Worm (Caenorhabditis elegans) whole organism, young adult: Measurements from ENCODE around the gene Y40B10A.5.

Experiments used
- B0336.3 ChIP-seq: fragments of 200-800 bp; sonication (Bioruptor generic); IDR thresholded peaks from 2 replicates; pipeline ENCODE4 v1.3.6; 2022; ENCODE audit warnings: missing genetic modification characterization, missing compliant biosample characterization
- F33H1.4 ChIP-seq: fragments of 200-800 bp; sonication (Bioruptor generic); IDR thresholded peaks from 2 replicates; pipeline ENCODE4 v1.3.6; 2022; ENCODE audit warnings: missing genetic modification reagents, missing genetic modification characterization, missing compliant biosample characterization
- F55B11.4 ChIP-seq: sonication (generic microtip); optimal IDR thresholded peaks from 2 replicates; lab custom pipeline; 2016; ENCODE audit warnings: missing compliant biosample characterization, missing genetic modification characterization, borderline replicate concordance; ENCODE audit not compliant: insufficient read depth
- T07F8.4 ChIP-seq: sonication (generic microtip); optimal IDR thresholded peaks from 2 replicates; lab custom pipeline; 2016; ENCODE audit warnings: mild to moderate bottlenecking, missing genetic modification characterization, moderate library complexity, missing compliant biosample characterization
- Y53F4B.3 ChIP-seq: fragments of 200-800 bp; sonication (Bioruptor generic); IDR thresholded peaks from 2 replicates; pipeline ENCODE4 v1.3.6; 2022; ENCODE audit warnings: missing genetic modification reagents, missing genetic modification characterization, missing compliant biosample characterization
- Y53G8AR.9 ChIP-seq: fragments of 200-800 bp; sonication (Bioruptor generic); conservative IDR thresholded peaks from 2 replicates; pipeline ENCODE4 v1.3.6; 2022; ENCODE audit warnings: missing genetic modification reagents, missing genetic modification characterization, missing compliant biosample characterization
- Y95B8A.8 ChIP-seq: fragments of 200-800 bp; sonication (Bioruptor generic); IDR thresholded peaks from 2 replicates; pipeline ENCODE4 v1.3.6; 2022; ENCODE audit warnings: missing genetic modification reagents, missing genetic modification characterization, missing compliant biosample characterization
- aptf-2 ChIP-seq: fragments of 200-800 bp; sonication (Bioruptor generic); conservative IDR thresholded peaks from 2 replicates; pipeline ENCODE4 v1.3.6; 2022; ENCODE audit warnings: missing genetic modification reagents, missing genetic modification characterization, missing compliant biosample characterization
- ceh-58 ChIP-seq: fragments of 200-800 bp; sonication (Bioruptor generic); IDR thresholded peaks from 2 replicates; pipeline ENCODE4 v1.3.6; 2022; ENCODE audit warnings: missing genetic modification characterization, missing compliant biosample characterization
- dpl-1 ChIP-seq: fragments of 150-350 bp; optimal IDR thresholded peaks from 2 replicates; lab custom pipeline; 2014; ENCODE audit warnings: missing biosample characterization, missing genetic modification reagents, missing genetic modification characterization
- fkh-3 ChIP-seq: sonication (generic microtip); optimal IDR thresholded peaks from 2 replicates; lab custom pipeline; 2016; ENCODE audit warnings: mild to moderate bottlenecking, missing genetic modification characterization, missing compliant biosample characterization
- gei-17 ChIP-seq: fragments of 200-800 bp; sonication (Bioruptor generic); optimal IDR thresholded peaks from 2 replicates; lab custom pipeline; 2018; ENCODE audit warnings: mild to moderate bottlenecking, missing genetic modification characterization, missing compliant biosample characterization
- hlh-26 ChIP-seq: fragments of 200-800 bp; sonication (Bioruptor generic); conservative IDR thresholded peaks from 2 replicates; pipeline ENCODE4 v1.3.6; 2022; ENCODE audit warnings: missing genetic modification reagents, missing genetic modification characterization, missing compliant biosample characterization
- lir-1 ChIP-seq: fragments of 200-800 bp; sonication (Bioruptor generic); conservative IDR thresholded peaks from 2 replicates; pipeline ENCODE4 v1.3.6; 2022; ENCODE audit warnings: missing genetic modification reagents, missing genetic modification characterization, missing compliant biosample characterization
- mes-4 ChIP-seq: sonication (generic microtip); optimal IDR thresholded peaks from 2 replicates; lab custom pipeline; 2016; ENCODE audit warnings: missing genotype, missing genetic modification characterization, missing compliant biosample characterization
- nfya-2 ChIP-seq: fragments of 200-800 bp; sonication (Bioruptor generic); IDR thresholded peaks from 2 replicates; pipeline ENCODE4 v1.3.6; 2022; ENCODE audit warnings: missing genetic modification reagents, missing genetic modification characterization, missing compliant biosample characterization
- nhr-27 ChIP-seq: fragments of 200-800 bp; sonication (Bioruptor generic); optimal IDR thresholded peaks from 2 replicates; lab custom pipeline; 2018; ENCODE audit warnings: mild to moderate bottlenecking, missing genetic modification characterization, moderate library complexity, missing compliant biosample characterization
- nhr-80 ChIP-seq: sonication (generic microtip); optimal IDR thresholded peaks from 2 replicates; lab custom pipeline; 2016; ENCODE audit warnings: missing genetic modification characterization, missing compliant biosample characterization
- sea-2 ChIP-seq: fragments of 200-800 bp; sonication (Bioruptor generic); IDR thresholded peaks from 2 replicates; pipeline ENCODE4 v1.3.6; 2022; ENCODE audit warnings: missing genetic modification characterization, missing compliant biosample characterization
- snpc-1.3 ChIP-seq: sonication (generic microtip); optimal IDR thresholded peaks from 2 replicates; lab custom pipeline; 2017; ENCODE audit warnings: missing genetic modification characterization, mild to moderate bottlenecking, missing compliant biosample characterization, antibody characterized with exemption, moderate library complexity, missing genotype, missing genetic modification reagents; ENCODE audit not compliant: insufficient read depth
- snpc-4 ChIP-seq, 5 experiments: fragments of 150-350 bp in 1 of 5; sonication (generic microtip) in 4 of 5; optimal IDR thresholded peaks; 2 replicates each; lab custom pipeline; 2014 to 2018; ENCODE audit warnings: missing genetic modification characterization in 5 of 5, missing biosample characterization in 3 of 5, antibody characterized with exemption in 2 of 5, mild to moderate bottlenecking in 2 of 5, missing compliant biosample characterization in 2 of 5, missing genotype in 2 of 5, moderate library complexity in 2 of 5, missing genetic modification reagents in 1 of 5
- sptf-2 ChIP-seq: fragments of 200-800 bp; sonication (Bioruptor generic); optimal IDR thresholded peaks from 2 replicates; lab custom pipeline; 2018; ENCODE audit warnings: mild to moderate bottlenecking, missing genetic modification characterization, missing compliant biosample characterization
- tbp1 ChIP-seq: fragments of 200-800 bp; sonication (Bioruptor generic); optimal IDR thresholded peaks from 2 replicates; lab custom pipeline; 2018; ENCODE audit warnings: mild to moderate bottlenecking, missing genetic modification characterization, missing compliant biosample characterization
- unc-130 ChIP-seq: sonication (generic microtip); optimal IDR thresholded peaks from 2 replicates; lab custom pipeline; 2016; ENCODE audit warnings: missing genetic modification reagents, missing genetic modification characterization, missing compliant biosample characterization
- zfh-2 ChIP-seq: fragments of 200-800 bp; sonication (Bioruptor generic); conservative IDR thresholded peaks from 2 replicates; pipeline ENCODE4 v1.3.6; 2022; ENCODE audit warnings: missing genetic modification reagents, missing genetic modification characterization, missing compliant biosample characterization

The Y40B10A.5 gene

ce11 chrV:2008412-2008811 is 37.4 kb downstream of the Y40B10A.5 start (continued):
- TF ChIP-seq unc-130 (peak; percentile 87), snpc-1.3 (tag; lab: Kevin White, UChicago) (peak; percentile 44), Y53G8AR.9 (GFP tag; lab: Robert Waterston, UW) (0 out of 2 replicates have a peak, but pooled peaks have one; percentile 46), tbp1 (GFP tag; lab: Kevin White, UChicago) (peak; percentile 51), zfh-2 (GFP tag; lab: Robert Waterston, UW) (no peak)

- no peak for TF ChIP-seq mes-4
Observed at ce11 chrV:2004659-2005058, 41.2 kb downstream of the Y40B10A.5 start, which contains the start of gene cysl-4. Gene cysl-4 (plus strand): TSS chrV:2004959.

ce11 chrV:2004229-2004628 is 41.6 kb downstream of the Y40B10A.5 start, which contains the start of gene clec-206:
Gene clec-206 (minus strand): TSS chrV:2004329.
- TF ChIP-seq snpc-4 (GFP tag; optimal IDR thresholded peaks at IDR 0.05; lab: Kevin White, UChicago) (no peak), snpc-4 (tag; optimal IDR thresholded peaks at IDR 0.05; lab: Kevin White, UChicago) (no peak), unc-130 (no peak), dpl-1 (no peak), Y53F4B.3 (GFP tag; lab: Robert Waterston, UW) (no peak), nfya-2 (GFP tag; lab: Robert Waterston, UW) (no peak), Y95B8A.8 (no peak), nhr-27 (no peak), F55B11.4 (tag; lab: Kevin White, UChicago) (no peak), gei-17 (GFP tag; lab: Kevin White, UChicago) (no peak), ceh-58 (0 out of 2 replicates have a peak, but pooled peaks have one; percentile 38), zfh-2 (GFP tag; lab: Robert Waterston, UW) (0 out of 2 replicates have a peak, but pooled peaks have one; percentile 6), F33H1.4 (GFP tag; lab: Robert Waterston, UW) (no peak), aptf-2 (no peak), lir-1 (GFP tag; lab: Robert Waterston, UW) (no peak)

- TF ChIP-seq nhr-27: no peak
- no peak for TF ChIP-seq Y53G8AR.9 (GFP tag; lab: Robert Waterston, UW)
- no peak for TF ChIP-seq T07F8.4
- no peak for TF ChIP-seq hlh-26 (GFP tag; lab: Robert Waterston, UW)
- no peak for TF ChIP-seq sptf-2 (GFP tag; lab: Kevin White, UChicago)
- TF ChIP-seq nhr-80 (tag; lab: Kevin White, UChicago): peak; percentile 19
Observed at ce11 chrV:1999531-2000094, 46.2 kb downstream of the Y40B10A.5 start, which contains the start of gene alh-5. Gene alh-5 (minus strand): TSS chrV:1999581.

ce11 chrV:1998358-1998757 is 47.5 kb downstream of the Y40B10A.5 start:
- no peak for TF ChIP-seq aptf-2
- TF ChIP-seq gei-17 (GFP tag; lab: Kevin White, UChicago): no peak
- TF ChIP-seq B0336.3 (GFP tag; lab: Robert Waterston, UW): no peak
- TF ChIP-seq sea-2: no peak
- no peak for TF ChIP-seq fkh-3
